Fruit fly (Drosophila melanogaster) whole organism, embryonic: Measurements from ENCODE around the gene Bfc.

Experiments used
- Abd-B ChIP-seq: fragments of 200-800 bp; sonication (Bioruptor generic); optimal IDR thresholded peaks from 2 replicates; lab custom pipeline; 2018; ENCODE audit warnings: missing biosample characterization, mild to moderate bottlenecking, missing genetic modification characterization, moderate library complexity
- B-H2 ChIP-seq: fragments of 200-800 bp; sonication (Bioruptor generic); optimal IDR thresholded peaks from 2 replicates; lab custom pipeline; 2018; ENCODE audit warnings: missing biosample characterization, mild to moderate bottlenecking, missing genetic modification characterization
- C15 ChIP-seq: fragments of 200-800 bp; sonication (Bioruptor generic); IDR thresholded peaks from 3 replicates; pipeline ENCODE4 v1.3.6; 2022; ENCODE audit warnings: missing biosample characterization, missing genetic modification characterization
- CG10147 ChIP-seq: fragments of 200-800 bp; sonication (Bioruptor generic); optimal IDR thresholded peaks from 2 replicates; lab custom pipeline; 2019; ENCODE audit warnings: missing biosample characterization, mild to moderate bottlenecking, missing genetic modification characterization, moderate library complexity
- CG10274 ChIP-seq: fragments of 200-800 bp; sonication (Bioruptor generic); optimal IDR thresholded peaks from 3 replicates; lab custom pipeline; 2017; ENCODE audit warnings: missing biosample characterization, mild to moderate bottlenecking, missing genetic modification characterization
- CG10543 ChIP-seq: fragments of 200-800 bp; sonication (Bioruptor generic); optimal IDR thresholded peaks from 3 replicates; lab custom pipeline; 2017; ENCODE audit warnings: missing biosample characterization, mild to moderate bottlenecking, missing genetic modification characterization, moderate library complexity
- CG11695 ChIP-seq: fragments of 200-800 bp; sonication (Bioruptor generic); IDR thresholded peaks from 3 replicates; pipeline ENCODE4 v1.3.6; 2022; ENCODE audit warnings: missing biosample characterization, missing genetic modification characterization
- CG12391 ChIP-seq: fragments of 200-800 bp; sonication (Bioruptor generic); optimal IDR thresholded peaks from 3 replicates; lab custom pipeline; 2018; ENCODE audit warnings: missing biosample characterization, mild to moderate bottlenecking, missing genetic modification characterization, moderate library complexity
- CG13123 ChIP-seq: fragments of 200-800 bp; sonication (Bioruptor generic); optimal IDR thresholded peaks from 2 replicates; lab custom pipeline; 2016; ENCODE audit warnings: missing biosample characterization, missing genetic modification characterization
- CG14710 ChIP-seq: fragments of 200-800 bp; sonication (Bioruptor generic); optimal IDR thresholded peaks from 3 replicates; lab custom pipeline; 2019; ENCODE audit warnings: missing biosample characterization, mild to moderate bottlenecking, missing genetic modification characterization, moderate library complexity
- CG15601 ChIP-seq: fragments of 200-800 bp; sonication (Bioruptor generic); optimal IDR thresholded peaks from 3 replicates; lab custom pipeline; 2019; ENCODE audit warnings: missing biosample characterization, mild to moderate bottlenecking, missing genetic modification characterization, moderate library complexity
- CG1647 ChIP-seq: fragments of 200-800 bp; sonication (Bioruptor generic); optimal IDR thresholded peaks from 3 replicates; lab custom pipeline; 2016; ENCODE audit warnings: missing biosample characterization, missing genetic modification characterization
- CG17568 ChIP-seq: fragments of 200-800 bp; sonication (Bioruptor generic); optimal IDR thresholded peaks from 2 replicates; lab custom pipeline; 2018; ENCODE audit warnings: missing biosample characterization, mild to moderate bottlenecking, missing genetic modification characterization, moderate library complexity
- CG18262 ChIP-seq: fragments of 200-800 bp; optimal IDR thresholded peaks from 3 replicates; lab custom pipeline; 2019; ENCODE audit warnings: missing biosample characterization, mild to moderate bottlenecking, missing genetic modification characterization, moderate library complexity
- CG30020 ChIP-seq: fragments of 200-800 bp; optimal IDR thresholded peaks from 2 replicates; lab custom pipeline; 2019; ENCODE audit warnings: missing biosample characterization, mild to moderate bottlenecking, missing genetic modification characterization, moderate library complexity
- CG31224 ChIP-seq: fragments of 200-800 bp; sonication (Bioruptor generic); IDR thresholded peaks from 2 replicates; pipeline ENCODE4 v1.3.6; 2022; ENCODE audit warnings: missing biosample characterization, missing genetic modification characterization
- CG32767 ChIP-seq: fragments of 200-800 bp; sonication (Bioruptor generic); IDR thresholded peaks from 2 replicates; pipeline ENCODE4 v1.3.6; 2022; ENCODE audit warnings: missing biosample characterization, missing genetic modification characterization
- CG3847 ChIP-seq: fragments of 200-800 bp; sonication (Bioruptor generic); IDR thresholded peaks from 2 replicates; pipeline ENCODE4 v1.3.6; 2022; ENCODE audit warnings: missing biosample characterization, missing genetic modification characterization
- CG9932 ChIP-seq: fragments of 200-800 bp; sonication (Bioruptor generic); IDR thresholded peaks from 2 replicates; pipeline ENCODE4 v1.3.6; 2022; ENCODE audit warnings: missing biosample characterization, missing genetic modification characterization
- CkIIα-i1 ChIP-seq: fragments of 200-800 bp; sonication (Bioruptor generic); IDR thresholded peaks from 2 replicates; pipeline ENCODE4 v1.3.6; 2022; ENCODE audit warnings: missing biosample characterization, missing genetic modification characterization
- Doc2 ChIP-seq: fragments of 200-800 bp; sonication (Bioruptor generic); IDR thresholded peaks from 2 replicates; pipeline ENCODE4 v1.3.6; 2022; ENCODE audit warnings: missing biosample characterization, missing genetic modification characterization
- Dp ChIP-seq: fragments of 200-800 bp; sonication (Bioruptor generic); optimal IDR thresholded peaks from 2 replicates; lab custom pipeline; 2018; ENCODE audit warnings: missing biosample characterization, mild to moderate bottlenecking, missing genetic modification characterization, moderate library complexity
- GATAe ChIP-seq: fragments of 200-800 bp; sonication (Bioruptor generic); conservative IDR thresholded peaks from 2 replicates; pipeline ENCODE4 v1.3.6; 2022; ENCODE audit warnings: missing biosample characterization, missing genetic modification characterization
- Max ChIP-seq: fragments of 200-800 bp; sonication (Bioruptor generic); optimal IDR thresholded peaks from 2 replicates; lab custom pipeline; 2016; ENCODE audit warnings: missing biosample characterization, mild to moderate bottlenecking, missing genetic modification characterization
- Med ChIP-seq: fragments of 200-800 bp; sonication (Bioruptor generic); peaks from one replicate; lab custom pipeline; 2016; ENCODE audit warnings: missing biosample characterization, missing genetic modification characterization, mild to moderate bottlenecking, inconsistent platforms, moderate library complexity
- Nf-YC ChIP-seq: fragments of 200-800 bp; optimal IDR thresholded peaks from 3 replicates; lab custom pipeline; 2019; ENCODE audit warnings: missing biosample characterization, mild to moderate bottlenecking, missing genetic modification characterization, moderate library complexity
- Poxn ChIP-seq: fragments of 200-800 bp; sonication (Bioruptor generic); IDR thresholded peaks from 2 replicates; pipeline ENCODE4 v1.3.6; 2022; ENCODE audit warnings: missing biosample characterization, missing genetic modification characterization
- Ravus ChIP-seq: fragments of 200-800 bp; sonication (Bioruptor generic); IDR thresholded peaks from 2 replicates; pipeline ENCODE4 v1.3.6; 2022; ENCODE audit warnings: missing biosample characterization, missing genetic modification characterization
- Sin3A ChIP-seq: fragments of >200 bp; optimal IDR thresholded peaks from 2 replicates; lab custom pipeline; 2018
- Stat92E ChIP-seq, 3 experiments: fragments of >200 bp in 2 of 3; fragments of 200-800 bp in 1 of 3; sonication (Bioruptor generic) in 1 of 3; optimal IDR thresholded peaks; 2 replicates each; lab custom pipeline; 2017 to 2019; ENCODE audit warnings: missing biosample characterization in 3 of 3, missing genetic modification characterization in 3 of 3, mild to moderate bottlenecking in 1 of 3, moderate library complexity in 1 of 3
- TFAM ChIP-seq: fragments of 200-800 bp; sonication (Bioruptor generic); optimal IDR thresholded peaks from 2 replicates; lab custom pipeline; 2017; ENCODE audit warnings: missing biosample characterization, missing genetic modification characterization, inconsistent platforms
- Xbp1 ChIP-seq: fragments of 200-800 bp; sonication (Bioruptor generic); optimal IDR thresholded peaks from 3 replicates; lab custom pipeline; 2016; ENCODE audit warnings: missing biosample characterization, mild to moderate bottlenecking, missing genetic modification characterization
- bsh ChIP-seq, 2 experiments: fragments of 200-800 bp; sonication (Bioruptor generic); optimal IDR thresholded peaks; 2 replicates each; lab custom pipeline; 2017 to 2018; ENCODE audit warnings: mild to moderate bottlenecking in 2 of 2, missing biosample characterization in 2 of 2, missing genetic modification characterization in 2 of 2, moderate library complexity in 1 of 2
- cas ChIP-seq: fragments of 200-800 bp; sonication (Bioruptor generic); IDR thresholded peaks from 2 replicates; pipeline ENCODE4 v1.3.6; 2022; ENCODE audit warnings: missing biosample characterization, missing genetic modification characterization
- chm ChIP-seq: fragments of 200-800 bp; sonication (Bioruptor generic); IDR thresholded peaks from 2 replicates; pipeline ENCODE4 v1.3.6; 2022; ENCODE audit warnings: missing biosample characterization, missing genetic modification characterization
- ci ChIP-seq: fragments of 200-800 bp; sonication (Bioruptor generic); IDR thresholded peaks from 3 replicates; pipeline ENCODE4 v1.3.6; 2022; ENCODE audit warnings: missing biosample characterization, missing genetic modification characterization
- ems ChIP-seq: fragments of 200-800 bp; sonication (Bioruptor generic); optimal IDR thresholded peaks from 3 replicates; lab custom pipeline; 2016; ENCODE audit warnings: missing biosample characterization, missing genetic modification characterization
- fru ChIP-seq: fragments of >200 bp; optimal IDR thresholded peaks from 2 replicates; lab custom pipeline; 2017
- fu2 ChIP-seq: fragments of 200-800 bp; sonication (Bioruptor generic); optimal IDR thresholded peaks from 2 replicates; lab custom pipeline; 2016; ENCODE audit warnings: missing biosample characterization, missing genetic modification characterization
- hth ChIP-seq: fragments of >200 bp; optimal IDR thresholded peaks from 2 replicates; lab custom pipeline; 2017; ENCODE audit warnings: inconsistent platforms
- lilli ChIP-seq: fragments of 200-800 bp; sonication (Bioruptor generic); optimal IDR thresholded peaks from 3 replicates; lab custom pipeline; 2016; ENCODE audit warnings: missing biosample characterization, missing genetic modification characterization
- phol ChIP-seq: fragments of 200-800 bp; sonication (Bioruptor generic); optimal IDR thresholded peaks from 3 replicates; lab custom pipeline; 2018; ENCODE audit warnings: missing biosample characterization, mild to moderate bottlenecking, missing genetic modification characterization, moderate library complexity
- prd ChIP-seq, 3 experiments: fragments of >200 bp in 2 of 3; fragments of 200-800 bp in 1 of 3; sonication (Bioruptor generic) in 1 of 3; optimal IDR thresholded peaks in 2 of 3; IDR thresholded peaks in 1 of 3; 2 replicates in 2 of 3; 3 replicates in 1 of 3; pipeline versions ENCODE4 v1.3.6 to Lab custom; 2017 to 2022; ENCODE audit warnings: missing biosample characterization in 1 of 3, missing genetic modification characterization in 1 of 3
- pzg ChIP-seq: fragments of 200-800 bp; sonication (Bioruptor generic); optimal IDR thresholded peaks from 3 replicates; lab custom pipeline; 2018; ENCODE audit warnings: missing biosample characterization, mild to moderate bottlenecking, missing genetic modification characterization, moderate library complexity
- salm ChIP-seq: fragments of 200-800 bp; sonication (Bioruptor generic); optimal IDR thresholded peaks from 2 replicates; lab custom pipeline; 2018; ENCODE audit warnings: missing biosample characterization, mild to moderate bottlenecking, missing genetic modification characterization
- sqz ChIP-seq: fragments of 200-800 bp; sonication (Bioruptor generic); optimal IDR thresholded peaks from 3 replicates; lab custom pipeline; 2018; ENCODE audit warnings: missing biosample characterization, mild to moderate bottlenecking, missing genetic modification characterization
- unc-4 ChIP-seq: fragments of 200-800 bp; sonication (Bioruptor generic); IDR thresholded peaks from 2 replicates; pipeline ENCODE4 v1.3.6; 2022; ENCODE audit warnings: missing biosample characterization, missing genetic modification characterization; ENCODE audit not compliant: partially characterized antibody
- wek ChIP-seq: fragments of 200-800 bp; sonication (Bioruptor generic); optimal IDR thresholded peaks from 3 replicates; lab custom pipeline; 2018; ENCODE audit warnings: missing biosample characterization, mild to moderate bottlenecking, missing genetic modification characterization, moderate library complexity
- wor ChIP-seq: fragments of 200-800 bp; sonication (Bioruptor generic); IDR thresholded peaks from 2 replicates; pipeline ENCODE4 v1.3.6; 2022; ENCODE audit warnings: missing biosample characterization, missing genetic modification characterization
- z ChIP-seq: fragments of 200-800 bp; sonication (Bioruptor generic); IDR thresholded peaks from 3 replicates; pipeline ENCODE4 v1.3.6; 2022; ENCODE audit warnings: missing biosample characterization, missing genetic modification characterization

Bfc gene

DNA sequence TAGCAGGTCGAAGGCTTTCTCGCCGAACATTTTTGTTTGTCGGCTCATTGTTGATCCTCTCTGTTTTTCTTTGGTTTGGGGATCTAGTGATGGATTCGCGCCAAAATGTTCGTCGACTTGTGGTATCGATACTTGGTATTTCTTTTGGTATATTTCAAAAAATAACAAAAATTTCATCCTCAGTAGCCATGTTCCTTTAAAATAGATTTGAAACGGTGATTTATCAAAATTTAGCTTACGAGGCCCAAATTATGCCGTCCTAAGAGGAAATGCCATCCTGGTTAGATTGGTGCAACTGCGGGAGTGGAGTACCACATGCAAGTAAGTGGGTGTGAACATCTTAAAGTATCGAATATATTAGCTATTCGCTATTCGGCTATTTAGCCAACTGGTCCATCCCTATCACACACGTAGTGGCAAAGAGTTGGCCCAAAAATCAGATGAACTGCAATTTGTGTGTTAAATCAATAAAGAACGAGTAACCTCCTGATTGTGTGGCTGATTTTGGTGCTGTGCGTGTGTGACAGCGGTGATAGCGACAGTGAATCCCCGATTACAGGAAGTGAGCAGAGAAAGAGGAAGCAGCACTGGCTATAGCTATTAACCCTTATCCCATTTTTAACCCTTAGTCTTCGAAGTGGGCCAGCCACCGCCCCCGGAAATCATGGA, 2.7 kb upstream of the Bfc start, which contains the start of the genes Psf1 and Sac1 (continued):
- TF ChIP-seq CG3847 (GFP tag; lab: Robert Waterston, UW) (peak; percentile 55), C15 (GFP tag; lab: Robert Waterston, UW) (no peak), chm (GFP tag; lab: Robert Waterston, UW) (no peak), sqz (no peak), TFAM (GFP tag; lab: Kevin White, UChicago) (no peak), z (no peak), CG10274 (GFP tag; lab: Kevin White, UChicago) (no peak), CG30020 (tag; lab: Kevin White, UChicago) (peak; percentile 83), Max (GFP tag; lab: Kevin White, UChicago) (peak; percentile 60), Med (peak; percentile 88), Doc2 (GFP tag; lab: Robert Waterston, UW) (no peak), Dp (GFP tag; lab: Kevin White, UChicago) (no peak), phol (tag; lab: Kevin White, UChicago) (peak; percentile 76), cas (GFP tag; lab: Robert Waterston, UW) (0 out of 2 replicates have a peak, but pooled peaks have one; percentile 32), CG18262 (tag; lab: Kevin White, UChicago) (peak; percentile 48), Stat92E (GFP tag; optimal IDR thresholded peaks at IDR 0.05; lab: Kevin White, UChicago) (peak in 1 of 3 experiments; percentile 66), hth (no peak), CG12391 (peak; percentile 64), ci (GFP tag; lab: Robert Waterston, UW) (0 out of 3 replicates have a peak, but pooled peaks have one; percentile 27), Xbp1 (peak; percentile 70), fru (no peak), unc-4 (GFP tag; lab: Robert Waterston, UW) (peak; percentile 89), B-H2 (GFP tag; lab: Kevin White, UChicago) (no peak), CG14710 (tag; lab: Kevin White, UChicago) (peak; percentile 81), Poxn (GFP tag; lab: Robert Waterston, UW) (no peak), lilli (GFP tag; lab: Kevin White, UChicago) (peak; percentile 76), prd (optimal IDR thresholded peaks at IDR 0.05; lab: Kevin White, UChicago) (no peak), prd (GFP tag; IDR thresholded peaks at IDR 0.05; lab: Robert Waterston, UW) (peak; percentile 71), Sin3A (lab: Kevin White, UChicago) (peak; percentile 99), Ravus (GFP tag; lab: Robert Waterston, UW) (no peak), CG10543 (no peak), bsh (GFP tag; optimal IDR thresholded peaks at IDR 0.05; lab: Kevin White, UChicago) (peak in 1 of 2 experiments; percentile 22), Abd-B (peak; percentile 47), ems (GFP tag; lab: Kevin White, UChicago) (no peak), CG11695 (GFP tag; lab: Robert Waterston, UW) (no peak), CG32767 (GFP tag; lab: Robert Waterston, UW) (no peak), CG10147 (GFP tag; lab: Kevin White, UChicago) (peak; percentile 45), GATAe (GFP tag; lab: Robert Waterston, UW) (no peak), CG17568 (GFP tag; lab: Kevin White, UChicago) (no peak), wek (GFP tag; lab: Kevin White, UChicago) (peak; percentile 32), fu2 (peak; percentile 77), CG31224 (no peak), CkIIα-i1 (GFP tag; lab: Robert Waterston, UW) (no peak), salm (tag; lab: Kevin White, UChicago) (no peak), CG1647 (peak; percentile 47), Nf-YC (tag; lab: Kevin White, UChicago) (no peak), CG13123 (no peak), pzg (GFP tag; lab: Kevin White, UChicago) (peak; percentile 77), wor (GFP tag; lab: Robert Waterston, UW) (no peak), CG9932 (GFP tag; lab: Robert Waterston, UW) (peak; percentile 68; the same call in 1 of the 2 replicates), CG15601 (tag; lab: Kevin White, UChicago) (peak; percentile 60)
